Fruit fly (Drosophila melanogaster) whole organism, embryonic: ENCODE data around the gene upd2.

Experiments
- CG12219 ChIP-seq: fragments of 200-800 bp; sonication (Bioruptor generic); optimal IDR thresholded peaks from 3 replicates; lab custom pipeline; 2018; ENCODE audit warnings: missing biosample characterization, mild to moderate bottlenecking, missing genetic modification characterization
- lab ChIP-seq: fragments of 200-800 bp; sonication (Bioruptor generic); optimal IDR thresholded peaks from 3 replicates; lab custom pipeline; 2017; ENCODE audit warnings: missing biosample characterization, missing genetic modification characterization, mild to moderate bottlenecking, moderate library complexity, missing genetic modification reagents
- lola ChIP-seq, 3 experiments: fragments of >200 bp in 2 of 3; fragments of 200-800 bp in 1 of 3; sonication (Bioruptor generic) in 1 of 3; optimal IDR thresholded peaks; 2 replicates each; lab custom pipeline; 2017 to 2019; ENCODE audit warnings: missing biosample characterization in 3 of 3, missing genetic modification characterization in 3 of 3, mild to moderate bottlenecking in 1 of 3, moderate library complexity in 1 of 3
- onecut ChIP-seq: fragments of 200-800 bp; sonication (Bioruptor generic); IDR thresholded peaks from 2 replicates; pipeline ENCODE4 v1.3.6; 2022; ENCODE audit warnings: missing biosample characterization, missing genetic modification characterization
- otp ChIP-seq: fragments of 200-800 bp; sonication (Bioruptor generic); IDR thresholded peaks from 3 replicates; pipeline ENCODE4, ENCODE4 v1.3.6; 2022; ENCODE audit warnings: missing biosample characterization, missing genetic modification characterization

DNA sequence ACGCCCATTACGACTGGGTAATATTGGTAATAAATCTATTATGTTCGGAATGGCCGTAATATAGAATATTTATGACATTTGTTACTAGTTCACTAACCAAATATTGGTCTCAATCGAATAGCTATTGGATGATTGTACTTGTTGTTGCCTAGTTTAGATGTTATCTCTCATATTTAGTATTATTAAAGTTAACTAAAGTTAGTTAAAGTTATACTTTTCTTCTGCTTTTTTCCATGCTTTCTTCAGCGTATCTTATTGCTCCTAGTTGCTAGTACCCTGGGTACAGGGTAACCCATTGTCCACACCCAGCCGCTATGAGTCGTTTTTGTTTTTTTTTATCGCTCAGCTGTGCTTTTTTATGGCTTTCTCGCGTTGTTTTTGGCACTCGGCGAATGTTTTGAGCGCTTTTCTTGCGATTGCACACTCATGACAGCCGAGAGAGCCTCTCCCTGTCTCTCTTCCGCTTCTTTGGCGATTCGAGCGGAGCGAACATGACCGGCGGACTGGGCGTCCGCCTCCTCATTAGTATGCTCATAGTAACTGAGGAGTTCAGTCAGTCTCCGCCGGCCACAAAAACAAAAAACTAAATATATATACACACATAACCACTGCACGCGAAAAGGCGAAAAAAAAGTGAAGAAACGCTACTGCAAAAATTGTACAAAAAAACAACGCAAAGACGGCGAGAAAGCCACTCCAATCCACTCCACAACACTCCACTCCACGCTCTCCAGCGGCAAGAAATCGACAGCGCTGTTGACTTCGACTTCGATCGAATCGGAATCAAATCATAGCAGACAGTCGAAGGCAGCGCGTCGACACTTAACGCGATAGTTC lies 33.6 kb upstream of the upd2 start, which contains the start of gene upd3:
- TF ChIP-seq onecut (no peak), lola (GFP tag; optimal IDR thresholded peaks at IDR 0.05; lab: Kevin White, UChicago) (no peak), lab (GFP tag; lab: Kevin White, UChicago) (no peak), CG12219 (GFP tag; lab: Kevin White, UChicago) (no peak), otp (GFP tag; lab: Robert Waterston, UW) (no peak)
